Worm (Caenorhabditis elegans) whole organism, L4 larva: ENCODE data around the gene orc-4.

Experiments
- F49E8.2 ChIP-seq: sonication (generic microtip); optimal IDR thresholded peaks from 2 replicates; lab custom pipeline; 2016; ENCODE audit warnings: missing compliant biosample characterization, mild to moderate bottlenecking, missing genetic modification characterization, borderline replicate concordance
- aha-1 ChIP-seq: fragments of 150-350 bp; peaks from one replicate; lab custom pipeline; 2014; ENCODE audit warnings: missing biosample characterization, missing genetic modification characterization
- ama-1 ChIP-seq: fragments of 150-350 bp; optimal IDR thresholded peaks from 2 replicates; lab custom pipeline; 2014; ENCODE audit warnings: inconsistent platforms, mixed read lengths
- arid-1 ChIP-seq: fragments of 200-800 bp; sonication (Bioruptor generic); conservative IDR thresholded peaks from 2 replicates; pipeline ENCODE4 v1.3.6; 2022; ENCODE audit warnings: missing genetic modification reagents, missing genetic modification characterization, missing compliant biosample characterization
- attf-4 ChIP-seq: sonication (generic microtip); optimal IDR thresholded peaks from 3 replicates; lab custom pipeline; 2017; ENCODE audit warnings: missing biosample characterization, missing genetic modification characterization
- ceh-28 ChIP-seq: fragments of 150-350 bp; optimal IDR thresholded peaks from 2 replicates; lab custom pipeline; 2014; ENCODE audit warnings: missing biosample characterization, missing genetic modification reagents, missing genetic modification characterization
- ceh-32 ChIP-seq: sonication (generic microtip); optimal IDR thresholded peaks from 2 replicates; lab custom pipeline; 2016; ENCODE audit warnings: mild to moderate bottlenecking, missing genetic modification characterization, missing compliant biosample characterization; ENCODE audit not compliant: poor library complexity
- ceh-62 ChIP-seq: sonication (generic microtip); optimal IDR thresholded peaks from 2 replicates; lab custom pipeline; 2017; ENCODE audit warnings: missing biosample characterization, missing genetic modification characterization
- cey-2 ChIP-seq: sonication (generic microtip); optimal IDR thresholded peaks from 3 replicates; lab custom pipeline; 2017; ENCODE audit warnings: missing genetic modification characterization, mild to moderate bottlenecking, missing compliant biosample characterization, antibody characterized with exemption, borderline replicate concordance; ENCODE audit not compliant: insufficient read depth
- ctbp-1 ChIP-seq: fragments of 200-800 bp; sonication (Bioruptor generic); IDR thresholded peaks from 2 replicates; pipeline ENCODE4 v1.3.6; 2022; ENCODE audit warnings: missing genetic modification reagents, missing genetic modification characterization, missing compliant biosample characterization
- daf-19 ChIP-seq: fragments of 200-800 bp; sonication (Bioruptor generic); conservative IDR thresholded peaks from 2 replicates; pipeline ENCODE4 v1.3.6; 2022; ENCODE audit warnings: missing genetic modification characterization, missing compliant biosample characterization
- dmd-9 ChIP-seq: fragments of 200-800 bp; sonication (Bioruptor generic); IDR thresholded peaks from 2 replicates; pipeline ENCODE4 v1.3.6; 2022; ENCODE audit warnings: missing genetic modification reagents, missing genetic modification characterization, missing compliant biosample characterization
- duxl-1 ChIP-seq: sonication (generic microtip); optimal IDR thresholded peaks from 2 replicates; lab custom pipeline; 2016; ENCODE audit warnings: mild to moderate bottlenecking, missing genetic modification characterization, moderate library complexity, missing compliant biosample characterization; ENCODE audit not compliant: poor library complexity
- hlh-11 ChIP-seq: fragments of 200-800 bp; sonication (Bioruptor generic); optimal IDR thresholded peaks from 2 replicates; lab custom pipeline; 2018; ENCODE audit warnings: mild to moderate bottlenecking, missing genetic modification characterization, missing compliant biosample characterization
- hlh-30 ChIP-seq: sonication (generic microtip); optimal IDR thresholded peaks from 2 replicates; lab custom pipeline; 2017; ENCODE audit warnings: antibody characterized with exemption, mild to moderate bottlenecking, missing genetic modification characterization, missing compliant biosample characterization; ENCODE audit not compliant: insufficient read depth
- lim-7 ChIP-seq: fragments of 200-800 bp; sonication (Bioruptor generic); IDR thresholded peaks from 2 replicates; pipeline ENCODE4 v1.3.6; 2022; ENCODE audit warnings: missing genetic modification characterization, missing compliant biosample characterization
- lin-13 ChIP-seq: fragments of 150-350 bp; optimal IDR thresholded peaks from 2 replicates; lab custom pipeline; 2014; ENCODE audit warnings: missing biosample characterization, missing genetic modification reagents, missing genetic modification characterization
- lsy-2 ChIP-seq, 2 experiments: fragments of 150-350 bp in 1 of 2; sonication (generic microtip) in 1 of 2; optimal IDR thresholded peaks; 2 replicates each; lab custom pipeline; 2014 to 2017; ENCODE audit warnings: missing biosample characterization in 2 of 2, missing genetic modification characterization in 2 of 2
- mdt-29 ChIP-seq: fragments of 200-800 bp; sonication (Bioruptor generic); IDR thresholded peaks from 2 replicates; pipeline ENCODE4 v1.3.6; 2022; ENCODE audit warnings: missing genetic modification reagents, missing genetic modification characterization, missing compliant biosample characterization
- mes-2 ChIP-seq: sonication (generic microtip); optimal IDR thresholded peaks from 2 replicates; lab custom pipeline; 2016; ENCODE audit warnings: missing genotype, mild to moderate bottlenecking, missing genetic modification characterization, missing compliant biosample characterization; ENCODE audit not compliant: poor library complexity, severe bottlenecking
- nhr-10 ChIP-seq: fragments of 150-350 bp; optimal IDR thresholded peaks from 2 replicates; lab custom pipeline; 2014; ENCODE audit warnings: missing biosample characterization, missing genetic modification characterization
- nhr-11 ChIP-seq: fragments of 150-350 bp; optimal IDR thresholded peaks from 2 replicates; lab custom pipeline; 2014; ENCODE audit warnings: missing biosample characterization, missing genetic modification characterization
- nhr-25 ChIP-seq: sonication (generic microtip); optimal IDR thresholded peaks from 2 replicates; lab custom pipeline; 2017; ENCODE audit warnings: missing genetic modification characterization, mild to moderate bottlenecking, missing compliant biosample characterization, antibody characterized with exemption, moderate library complexity, borderline replicate concordance; ENCODE audit not compliant: insufficient read depth
- nhr-41 ChIP-seq: fragments of 200-800 bp; sonication (Bioruptor generic); IDR thresholded peaks from 2 replicates; pipeline ENCODE4 v1.3.6; 2022; ENCODE audit warnings: missing genetic modification reagents, missing genetic modification characterization, missing compliant biosample characterization
- nhr-6 ChIP-seq: fragments of 150-350 bp; optimal IDR thresholded peaks from 2 replicates; lab custom pipeline; 2014; ENCODE audit warnings: missing biosample characterization, missing genetic modification characterization
- skn-1 ChIP-seq: fragments of 150-350 bp; optimal IDR thresholded peaks from 2 replicates; lab custom pipeline; 2014; ENCODE audit warnings: missing biosample characterization, missing genetic modification characterization
- snpc-4 ChIP-seq: fragments of 150-350 bp; optimal IDR thresholded peaks from 2 replicates; lab custom pipeline; 2014; ENCODE audit warnings: missing biosample characterization, missing genetic modification characterization
- spr-1 ChIP-seq: sonication (generic microtip); optimal IDR thresholded peaks from 2 replicates; lab custom pipeline; 2016; ENCODE audit warnings: mild to moderate bottlenecking, missing genetic modification characterization, missing compliant biosample characterization
- tra-1 ChIP-seq: fragments of 200-800 bp; sonication (Bioruptor generic); IDR thresholded peaks from 2 replicates; pipeline ENCODE4 v1.3.6; 2022; ENCODE audit warnings: missing genetic modification reagents, missing genetic modification characterization, missing compliant biosample characterization
- unc-130 ChIP-seq: sonication (generic microtip); optimal IDR thresholded peaks from 2 replicates; lab custom pipeline; 2016; ENCODE audit warnings: missing genetic modification reagents, missing genetic modification characterization, missing compliant biosample characterization
- unc-62 ChIP-seq, 3 experiments: fragments of 150-350 bp in 1 of 3; sonication (generic microtip); optimal IDR thresholded peaks in 2 of 3; peaks in 1 of 3; 1 replicate in 1 of 3; 2 replicates in 2 of 3; lab custom pipeline; 2014 to 2017; ENCODE audit warnings: missing biosample characterization in 3 of 3, missing genetic modification characterization in 3 of 3, missing genetic modification reagents in 3 of 3, missing genotype in 1 of 3
- zip-11 ChIP-seq: fragments of 200-800 bp; sonication (Bioruptor generic); IDR thresholded peaks from 2 replicates; pipeline ENCODE4 v1.3.6; 2022; ENCODE audit warnings: missing genetic modification characterization, missing compliant biosample characterization
- zip-2 ChIP-seq: fragments of 150-350 bp; optimal IDR thresholded peaks from 2 replicates; lab custom pipeline; 2014; ENCODE audit warnings: missing biosample characterization, missing genetic modification characterization

Gene orc-4

DNA sequence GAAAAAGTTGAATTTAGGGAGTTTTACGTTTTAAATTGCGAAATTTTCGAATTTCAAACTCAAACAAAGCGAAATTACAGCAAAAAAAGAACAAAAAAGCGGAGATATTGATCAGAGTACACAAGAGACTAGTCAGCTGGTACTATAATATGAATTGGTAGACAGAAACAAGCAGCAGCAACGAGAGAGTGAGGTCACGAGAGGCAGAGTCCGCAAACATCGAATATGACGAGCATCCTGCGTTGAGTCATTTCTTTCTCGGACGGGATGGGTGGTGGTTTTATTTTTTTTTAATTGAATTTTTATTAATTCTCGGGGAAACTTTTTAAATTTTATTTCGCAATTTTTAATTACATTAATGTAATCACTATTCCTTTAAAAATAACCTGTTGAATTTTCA is 46.3 kb upstream of the orc-4 start (continued):
- TF ChIP-seq duxl-1 (tag; lab: Kevin White, UChicago) (peak; percentile 31), ama-1 (lab: Kevin White, UChicago) (no peak), spr-1 (tag; lab: Kevin White, UChicago) (no peak), cey-2 (tag; lab: Kevin White, UChicago) (no peak), mes-2 (tag; lab: Kevin White, UChicago) (peak; percentile 78), arid-1 (GFP tag; lab: Robert Waterston, UW) (peak; percentile 55; the same call in 1 of the 2 replicates), lin-13 (GFP tag; lab: Kevin White, UChicago) (peak; percentile 66), lim-7 (GFP tag; lab: Robert Waterston, UW) (no peak), lsy-2 (tag; optimal IDR thresholded peaks at IDR 0.05; lab: Kevin White, UChicago) (peak in 1 of 2 experiments; percentile 81), nhr-6 (peak; percentile 84), nhr-41 (GFP tag; lab: Robert Waterston, UW) (no peak), hlh-30 (peak; percentile 99)
- TF ChIP-seq, all 104 proteins: peak for 27

DNA sequence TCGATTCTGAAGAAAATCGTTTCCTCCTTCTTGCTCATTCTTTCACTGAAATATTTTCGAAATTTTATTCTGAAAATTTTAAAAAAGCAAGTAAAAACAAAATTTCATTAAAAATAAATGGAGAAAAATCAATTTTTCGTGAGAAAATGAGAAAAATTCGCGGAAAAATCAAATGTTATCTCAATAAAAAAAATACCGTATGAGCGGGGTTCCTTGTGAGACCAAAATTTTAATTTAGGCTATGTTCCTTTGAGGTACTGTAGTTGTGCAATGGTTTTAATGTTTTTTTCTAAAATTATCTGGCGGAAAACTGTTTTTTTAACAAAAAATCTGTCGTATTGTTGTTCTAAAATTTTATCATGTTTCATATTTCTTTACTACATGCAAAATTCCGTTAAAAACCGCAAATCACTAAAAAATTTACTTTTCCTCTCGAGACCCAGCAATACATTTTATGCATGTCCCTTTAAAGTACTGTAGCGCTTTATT is 45.8 kb upstream of the orc-4 start, which contains the start of gene epg-6:
Gene epg-6 (minus strand): TSS at position 51 of the 489 bp plus-strand sequence.
- TF ChIP-seq lsy-2 (tag; optimal IDR thresholded peaks at IDR 0.05; lab: Kevin White, UChicago) (peak in 1 of 2 experiments; percentile 28), nhr-25 (tag; lab: Kevin White, UChicago) (no peak), nhr-41 (GFP tag; lab: Robert Waterston, UW) (no peak), zip-11 (GFP tag; lab: Robert Waterston, UW) (no peak), unc-130 (GFP tag; lab: Kevin White, UChicago) (peak; percentile 68), F49E8.2 (tag; lab: Kevin White, UChicago) (peak; percentile 67)
- TF ChIP-seq, all 104 proteins: peak for 3

DNA sequence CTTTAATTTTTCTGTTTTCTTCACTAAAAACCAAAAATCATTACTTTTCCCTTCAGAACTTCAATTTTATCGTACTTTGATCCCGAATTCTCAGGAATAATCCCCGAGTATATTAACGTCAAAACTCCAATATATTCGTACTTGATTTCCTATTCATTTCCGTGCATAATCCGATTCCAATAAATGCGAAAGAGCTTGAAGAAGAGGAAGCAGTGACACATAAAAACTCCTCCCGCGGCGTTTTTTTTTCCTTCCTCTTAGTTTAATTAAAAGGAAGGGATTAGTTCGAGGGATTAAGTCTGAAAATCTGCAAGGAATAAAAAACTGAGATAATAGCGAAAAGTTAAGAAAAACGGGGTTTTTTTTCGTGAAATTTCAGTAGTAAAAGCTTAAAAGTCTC is 45.1 kb upstream of the orc-4 start:
- TF ChIP-seq nhr-11 (tag; lab: Kevin White, UChicago) (peak; percentile 14), dmd-9 (GFP tag; lab: Robert Waterston, UW) (no peak)

DNA sequence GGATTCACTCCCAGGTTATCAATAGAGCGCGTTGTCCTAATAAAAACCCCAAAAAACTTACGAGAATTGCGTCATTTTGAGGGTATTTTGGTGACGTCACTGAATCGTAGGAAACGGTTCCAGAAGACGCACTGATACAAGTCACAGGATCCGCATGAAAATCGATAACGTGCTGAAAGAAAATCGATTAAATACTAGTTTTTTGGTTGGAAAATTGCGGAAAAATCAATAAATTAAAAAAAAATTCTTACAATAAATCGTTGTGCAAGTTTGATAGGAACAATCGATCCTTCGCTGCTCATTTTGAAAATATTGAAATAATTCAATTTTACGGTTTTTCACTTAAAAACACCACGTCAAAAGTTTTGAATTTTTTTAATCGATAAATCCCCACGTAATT is 42.7 kb upstream of the orc-4 start, which contains the start of gene Y39A1A.2:
Gene Y39A1A.2 (minus strand): TSS at position 319 of the 400 bp plus-strand sequence.
- TF ChIP-seq ceh-62 (tag; lab: Kevin White, UChicago) = no peak
- TF ChIP-seq zip-2 (tag; lab: Kevin White, UChicago) = no peak
- no peak for TF ChIP-seq hlh-11 (tag; lab: Kevin White, UChicago)
- peak; percentile 75 for TF ChIP-seq ceh-28 (tag; lab: Kevin White, UChicago)
- no peak for TF ChIP-seq attf-4 (tag; lab: Kevin White, UChicago)

DNA sequence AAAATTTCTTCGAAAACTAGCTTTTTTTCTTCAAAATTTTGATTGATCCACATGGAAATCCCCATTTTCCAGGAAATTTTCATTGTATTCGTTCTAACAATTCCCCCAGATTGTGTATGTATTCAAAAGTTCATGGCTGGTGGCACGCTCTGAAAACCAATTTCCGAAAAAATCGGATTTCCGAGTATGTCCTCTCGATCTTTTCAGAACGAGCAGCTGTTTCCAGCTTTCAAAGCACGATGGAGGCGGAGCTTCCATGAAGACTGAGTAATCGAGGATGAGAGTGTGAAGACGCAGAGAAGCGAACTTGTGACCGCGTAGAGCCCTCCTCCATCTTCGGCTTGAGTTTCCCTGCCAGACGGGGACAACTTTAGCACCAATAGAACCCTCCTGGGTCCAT is 41.6 kb upstream of the orc-4 start:
- TF ChIP-seq snpc-4 = no peak
- TF ChIP-seq mdt-29 (GFP tag; lab: Robert Waterston, UW) = no peak
- TF ChIP-seq skn-1 (tag; lab: Kevin White, UChicago) = no peak
- no peak for TF ChIP-seq daf-19 (GFP tag; lab: Robert Waterston, UW)
- TF ChIP-seq nhr-10 (tag; lab: Kevin White, UChicago) = no peak
- 0 out of 2 replicates have a peak, but pooled peaks have one; percentile 35 for TF ChIP-seq ctbp-1
- peak; percentile 7 for TF ChIP-seq nhr-11 (tag; lab: Kevin White, UChicago)
- TF ChIP-seq F49E8.2 (tag; lab: Kevin White, UChicago) = no peak
- TF ChIP-seq ceh-32 (tag; lab: Kevin White, UChicago) = no peak
- peak; percentile 46 for TF ChIP-seq aha-1 (tag; lab: Kevin White, UChicago)
- peak; percentile 44 for TF ChIP-seq hlh-30
- TF ChIP-seq nhr-25 (tag; lab: Kevin White, UChicago) = no peak
- no peak for TF ChIP-seq tra-1 (GFP tag; lab: Robert Waterston, UW)
- TF ChIP-seq nhr-41 (GFP tag; lab: Robert Waterston, UW) = no peak
- peak in 1 of 2 experiments; percentile 28 for TF ChIP-seq unc-62 (GFP tag; optimal IDR thresholded peaks at IDR 0.05 in 1 of 2; lab: Kevin White, UChicago)
- TF ChIP-seq unc-62 (tag; optimal IDR thresholded peaks at IDR 0.05; lab: Kevin White, UChicago) = no peak
- peak in 1 of 2 experiments; percentile 19 for TF ChIP-seq lsy-2 (tag; optimal IDR thresholded peaks at IDR 0.05; lab: Kevin White, UChicago)
